Worm (Caenorhabditis elegans) whole organism, young adult: ENCODE measurements around the gene F43C9.1.

Experiments
- B0019.2 ChIP-seq: fragments of 200-800 bp; sonication (Bioruptor generic); conservative IDR thresholded peaks from 2 replicates; pipeline ENCODE4 v1.3.6; 2022; ENCODE audit warnings: missing genetic modification reagents, missing genetic modification characterization, missing compliant biosample characterization
- B0035.1 ChIP-seq: sonication (generic microtip); optimal IDR thresholded peaks from 2 replicates; lab custom pipeline; 2016; ENCODE audit warnings: missing genetic modification characterization, mild to moderate bottlenecking, missing compliant biosample characterization, missing genotype, missing genetic modification reagents
- C06A6.2 ChIP-seq: fragments of 200-800 bp; sonication (Bioruptor generic); conservative IDR thresholded peaks from 2 replicates; pipeline ENCODE4 v1.3.6; 2022; ENCODE audit warnings: missing genetic modification characterization, missing compliant biosample characterization
- C17E4.6 ChIP-seq: fragments of 200-800 bp; sonication (Bioruptor generic); IDR thresholded peaks from 2 replicates; pipeline ENCODE4 v1.3.6; 2022; ENCODE audit warnings: missing genetic modification reagents, missing genetic modification characterization, missing compliant biosample characterization
- F22D6.2 ChIP-seq: sonication (generic microtip); optimal IDR thresholded peaks from 2 replicates; lab custom pipeline; 2016; ENCODE audit warnings: mild to moderate bottlenecking, missing genetic modification characterization, missing compliant biosample characterization
- F39B2.1 ChIP-seq: fragments of 200-800 bp; sonication (Bioruptor generic); IDR thresholded peaks from 2 replicates; pipeline ENCODE4 v1.3.6; 2022; ENCODE audit warnings: missing genetic modification reagents, missing genetic modification characterization, missing compliant biosample characterization
- atf-7 ChIP-seq: sonication (generic microtip); optimal IDR thresholded peaks from 2 replicates; lab custom pipeline; 2017; ENCODE audit warnings: mild to moderate bottlenecking, missing genetic modification characterization, missing compliant biosample characterization
- attf-6 ChIP-seq: fragments of 200-800 bp; sonication (Bioruptor generic); IDR thresholded peaks from 2 replicates; pipeline ENCODE4 v1.3.6; 2022; ENCODE audit warnings: missing genetic modification reagents, missing genetic modification characterization, missing compliant biosample characterization
- cebp-1 ChIP-seq, 2 experiments: fragments of 200-800 bp in 1 of 2; sonication (Bioruptor generic) in 1 of 2; sonication (generic microtip) in 1 of 2; IDR thresholded peaks in 1 of 2; optimal IDR thresholded peaks in 1 of 2; 2 replicates each; pipeline versions ENCODE4 v1.3.6 to Lab custom; 2017 to 2022; ENCODE audit warnings: missing compliant biosample characterization in 2 of 2, missing genetic modification characterization in 2 of 2, mild to moderate bottlenecking in 1 of 2, missing genetic modification reagents in 1 of 2, moderate library complexity in 1 of 2
- ceh-27 ChIP-seq: fragments of 200-800 bp; sonication (Bioruptor generic); optimal IDR thresholded peaks from 2 replicates; lab custom pipeline; 2018; ENCODE audit warnings: mild to moderate bottlenecking, missing genetic modification characterization, moderate library complexity, missing compliant biosample characterization
- ceh-40 ChIP-seq: fragments of 200-800 bp; sonication (Bioruptor generic); IDR thresholded peaks from 2 replicates; pipeline ENCODE4 v1.3.6; 2022; ENCODE audit warnings: missing genetic modification characterization, missing compliant biosample characterization
- ceh-58 ChIP-seq: fragments of 200-800 bp; sonication (Bioruptor generic); IDR thresholded peaks from 2 replicates; pipeline ENCODE4 v1.3.6; 2022; ENCODE audit warnings: missing genetic modification characterization, missing compliant biosample characterization
- ceh-91 ChIP-seq: fragments of 200-800 bp; sonication (Bioruptor generic); IDR thresholded peaks from 2 replicates; pipeline ENCODE4 v1.3.6; 2022; ENCODE audit warnings: missing genetic modification reagents, missing genetic modification characterization, missing compliant biosample characterization
- dox-1 ChIP-seq: fragments of 200-800 bp; sonication (Bioruptor generic); IDR thresholded peaks from 2 replicates; pipeline ENCODE4 v1.3.6; 2022; ENCODE audit warnings: missing genetic modification reagents, missing genetic modification characterization, missing compliant biosample characterization
- dpl-1 ChIP-seq: fragments of 150-350 bp; optimal IDR thresholded peaks from 2 replicates; lab custom pipeline; 2014; ENCODE audit warnings: missing biosample characterization, missing genetic modification reagents, missing genetic modification characterization
- egl-44 ChIP-seq: fragments of 200-800 bp; sonication (Bioruptor generic); IDR thresholded peaks from 2 replicates; pipeline ENCODE4 v1.3.6; 2022; ENCODE audit warnings: missing genetic modification reagents, missing genetic modification characterization, missing compliant biosample characterization
- ekl-4 ChIP-seq: fragments of 200-800 bp; sonication (Bioruptor generic); IDR thresholded peaks from 2 replicates; pipeline ENCODE4 v1.3.6; 2022; ENCODE audit warnings: missing genetic modification reagents, missing genetic modification characterization, missing compliant biosample characterization
- ets-4 ChIP-seq: fragments of 200-800 bp; sonication (Bioruptor generic); optimal IDR thresholded peaks from 2 replicates; lab custom pipeline; 2018; ENCODE audit warnings: mild to moderate bottlenecking, missing genetic modification characterization, missing compliant biosample characterization
- fkh-3 ChIP-seq: sonication (generic microtip); optimal IDR thresholded peaks from 2 replicates; lab custom pipeline; 2016; ENCODE audit warnings: mild to moderate bottlenecking, missing genetic modification characterization, missing compliant biosample characterization
- hlh-26 ChIP-seq: fragments of 200-800 bp; sonication (Bioruptor generic); conservative IDR thresholded peaks from 2 replicates; pipeline ENCODE4 v1.3.6; 2022; ENCODE audit warnings: missing genetic modification reagents, missing genetic modification characterization, missing compliant biosample characterization
- hrde-1 ChIP-seq: sonication (generic microtip); optimal IDR thresholded peaks from 2 replicates; lab custom pipeline; 2016; ENCODE audit warnings: missing genetic modification characterization, mild to moderate bottlenecking, missing compliant biosample characterization, moderate library complexity, missing genotype, missing genetic modification reagents, borderline replicate concordance
- let-607 ChIP-seq, 2 experiments: fragments of 200-800 bp in 1 of 2; sonication (Bioruptor generic) in 1 of 2; sonication (generic microtip) in 1 of 2; optimal IDR thresholded peaks; 2 replicates each; lab custom pipeline; 2016 to 2018; ENCODE audit warnings: mild to moderate bottlenecking in 2 of 2, missing compliant biosample characterization in 2 of 2, missing genetic modification characterization in 2 of 2, moderate library complexity in 2 of 2, missing genotype in 1 of 2
- lin-26 ChIP-seq: fragments of 200-800 bp; sonication (Bioruptor generic); IDR thresholded peaks from 2 replicates; pipeline ENCODE4 v1.3.6; 2022; ENCODE audit warnings: missing genetic modification reagents, missing genetic modification characterization, missing compliant biosample characterization
- lin-40 ChIP-seq: sonication (generic microtip); optimal IDR thresholded peaks from 2 replicates; lab custom pipeline; 2016; ENCODE audit warnings: missing genetic modification characterization, mild to moderate bottlenecking, missing compliant biosample characterization, missing genotype, missing genetic modification reagents
- madf-10 ChIP-seq: sonication (generic microtip); optimal IDR thresholded peaks from 2 replicates; lab custom pipeline; 2016; ENCODE audit warnings: mild to moderate bottlenecking, missing genetic modification characterization, missing compliant biosample characterization
- mes-4 ChIP-seq: sonication (generic microtip); optimal IDR thresholded peaks from 2 replicates; lab custom pipeline; 2016; ENCODE audit warnings: missing genotype, missing genetic modification characterization, missing compliant biosample characterization
- nfya-2 ChIP-seq: fragments of 200-800 bp; sonication (Bioruptor generic); IDR thresholded peaks from 2 replicates; pipeline ENCODE4 v1.3.6; 2022; ENCODE audit warnings: missing genetic modification reagents, missing genetic modification characterization, missing compliant biosample characterization
- nhr-120 ChIP-seq: fragments of 200-800 bp; sonication (Bioruptor generic); IDR thresholded peaks from 2 replicates; pipeline ENCODE4 v1.3.6; 2022; ENCODE audit warnings: missing genetic modification characterization, missing compliant biosample characterization
- nhr-80 ChIP-seq: sonication (generic microtip); optimal IDR thresholded peaks from 2 replicates; lab custom pipeline; 2016; ENCODE audit warnings: missing genetic modification characterization, missing compliant biosample characterization
- rcor-1 ChIP-seq: fragments of 200-800 bp; sonication (Bioruptor generic); IDR thresholded peaks from 2 replicates; pipeline ENCODE4 v1.3.6; 2022; ENCODE audit warnings: missing genetic modification reagents, missing genetic modification characterization, missing compliant biosample characterization
- rpc-1 ChIP-seq, 2 experiments: fragments of 150-350 bp in 1 of 2; sonication (generic microtip) in 1 of 2; optimal IDR thresholded peaks; 2 replicates each; lab custom pipeline; 2014 to 2018; ENCODE audit warnings: missing biosample characterization in 1 of 2, missing genetic modification characterization in 1 of 2, missing genetic modification reagents in 1 of 2, missing genotype in 1 of 2
- sea-2 ChIP-seq: fragments of 200-800 bp; sonication (Bioruptor generic); IDR thresholded peaks from 2 replicates; pipeline ENCODE4 v1.3.6; 2022; ENCODE audit warnings: missing genetic modification characterization, missing compliant biosample characterization
- snpc-1.3 ChIP-seq: sonication (generic microtip); optimal IDR thresholded peaks from 2 replicates; lab custom pipeline; 2017; ENCODE audit warnings: missing genetic modification characterization, mild to moderate bottlenecking, missing compliant biosample characterization, antibody characterized with exemption, moderate library complexity, missing genotype, missing genetic modification reagents; ENCODE audit not compliant: insufficient read depth
- snpc-3.4 ChIP-seq: sonication (generic microtip); optimal IDR thresholded peaks from 2 replicates; lab custom pipeline; 2017; ENCODE audit warnings: missing genetic modification characterization, mild to moderate bottlenecking, missing compliant biosample characterization, antibody characterized with exemption, moderate library complexity, missing genotype, missing genetic modification reagents
- somi-1 ChIP-seq: fragments of 200-800 bp; sonication (Bioruptor generic); optimal IDR thresholded peaks from 2 replicates; lab custom pipeline; 2018; ENCODE audit warnings: mild to moderate bottlenecking, missing genetic modification characterization, missing compliant biosample characterization
- unc-62 ChIP-seq: fragments of 150-350 bp; optimal IDR thresholded peaks from 2 replicates; lab custom pipeline; 2014; ENCODE audit warnings: missing biosample characterization, missing genetic modification reagents, missing genetic modification characterization
- zfh-2 ChIP-seq: fragments of 200-800 bp; sonication (Bioruptor generic); conservative IDR thresholded peaks from 2 replicates; pipeline ENCODE4 v1.3.6; 2022; ENCODE audit warnings: missing genetic modification reagents, missing genetic modification characterization, missing compliant biosample characterization
- ztf-22 ChIP-seq: fragments of 200-800 bp; sonication (Bioruptor generic); optimal IDR thresholded peaks from 2 replicates; lab custom pipeline; 2018; ENCODE audit warnings: mild to moderate bottlenecking, missing genetic modification characterization, moderate library complexity, missing compliant biosample characterization
- ztf-26 ChIP-seq: sonication (generic microtip); optimal IDR thresholded peaks from 2 replicates; lab custom pipeline; 2017; ENCODE audit warnings: missing genetic modification characterization, missing compliant biosample characterization
- ztf-28 ChIP-seq: fragments of 200-800 bp; sonication (Bioruptor generic); IDR thresholded peaks from 2 replicates; pipeline ENCODE4 v1.3.6; 2022; ENCODE audit warnings: missing genetic modification reagents, missing genetic modification characterization, missing compliant biosample characterization

F43C9.1 gene

ce11 chrX:4818872-4819271 lies 25.8 kb downstream of the F43C9.1 start:
- TF ChIP-seq dox-1, result 0 out of 2 replicates have a peak, but pooled peaks have one; percentile 46
- TF ChIP-seq rcor-1 (GFP tag; lab: Robert Waterston, UW), result no peak
- TF ChIP-seq dpl-1 (GFP tag; lab: Kevin White, UChicago), result no peak
- no peak for TF ChIP-seq fkh-3 (tag; lab: Kevin White, UChicago)
- 0 out of 2 replicates have a peak, but pooled peaks have one; percentile 27 for TF ChIP-seq egl-44 (GFP tag; lab: Robert Waterston, UW)
- TF ChIP-seq zfh-2, result no peak
- TF ChIP-seq nhr-80 (tag; lab: Kevin White, UChicago), result peak; percentile 92
- no peak for TF ChIP-seq ztf-22 (GFP tag; lab: Kevin White, UChicago)
- no peak for TF ChIP-seq sea-2
- TF ChIP-seq attf-6 (GFP tag; lab: Robert Waterston, UW), result no peak
- TF ChIP-seq F22D6.2 (tag; lab: Kevin White, UChicago), result no peak

- TF ChIP-seq ceh-40 (GFP tag; lab: Robert Waterston, UW) (no peak), nhr-80 (tag; lab: Kevin White, UChicago) (peak; percentile 65), ceh-27 (GFP tag; lab: Kevin White, UChicago) (no peak), F39B2.1 (GFP tag; lab: Robert Waterston, UW) (no peak), atf-7 (peak; percentile 95), mes-4 (tag; lab: Kevin White, UChicago) (no peak)
Observed at ce11 chrX:4821602-4822001, 28.5 kb downstream of the F43C9.1 start.

ce11 chrX:4822262-4822661 lies 29.2 kb downstream of the F43C9.1 start, which contains the start of gene R08E3.1:
Gene R08E3.1, plus strand, starts transcription at chrX:4822647.
- no peak for TF ChIP-seq snpc-3.4 (tag; lab: Kevin White, UChicago)
- TF ChIP-seq ets-4 (GFP tag; lab: Kevin White, UChicago), result peak; percentile 3
- TF ChIP-seq nhr-80 (tag; lab: Kevin White, UChicago), result peak; percentile 75
- no peak for TF ChIP-seq ekl-4 (GFP tag; lab: Robert Waterston, UW)
- no peak for TF ChIP-seq lin-26 (GFP tag; lab: Robert Waterston, UW)

- TF ChIP-seq nfya-2 (GFP tag; lab: Robert Waterston, UW) (no peak), ceh-91 (GFP tag; lab: Robert Waterston, UW) (no peak), B0019.2 (GFP tag; lab: Robert Waterston, UW) (no peak), snpc-1.3 (no peak), hrde-1 (no peak), hlh-26 (no peak), let-607 (tag; optimal IDR thresholded peaks at IDR 0.05; lab: Kevin White, UChicago) (no peak), ceh-58 (no peak)
Observed at ce11 chrX:4840653-4841052, 47.6 kb downstream of the F43C9.1 start.

ce11 chrX:4842305-4842704 lies 49.2 kb downstream of the F43C9.1 start:
- TF ChIP-seq zfh-2 (peak; percentile 65; the same call in 1 of the 2 replicates), unc-62 (no peak), nhr-120 (GFP tag; lab: Robert Waterston, UW) (0 out of 2 replicates have a peak, but pooled peaks have one; percentile 63), C06A6.2 (no peak)

- TF ChIP-seq rpc-1 (optimal IDR thresholded peaks at IDR 0.05; lab: Kevin White, UChicago) (no peak), rpc-1 (tag; optimal IDR thresholded peaks at IDR 0.05; lab: Kevin White, UChicago) (no peak), ztf-26 (tag; lab: Kevin White, UChicago) (no peak), cebp-1 (GFP tag; IDR thresholded peaks at IDR 0.05; lab: Robert Waterston, UW) (no peak), cebp-1 (tag; optimal IDR thresholded peaks at IDR 0.05; lab: Kevin White, UChicago) (no peak), ztf-28 (GFP tag; lab: Robert Waterston, UW) (no peak), B0035.1 (tag; lab: Kevin White, UChicago) (no peak), dpl-1 (GFP tag; lab: Kevin White, UChicago) (no peak), ceh-58 (no peak), C17E4.6 (GFP tag; lab: Robert Waterston, UW) (no peak), madf-10 (tag; lab: Kevin White, UChicago) (no peak), ztf-22 (GFP tag; lab: Kevin White, UChicago) (no peak), somi-1 (GFP tag; lab: Kevin White, UChicago) (no peak), rcor-1 (GFP tag; lab: Robert Waterston, UW) (no peak), lin-40 (tag; lab: Kevin White, UChicago) (no peak), lin-26 (GFP tag; lab: Robert Waterston, UW) (no peak)
Observed at ce11 chrX:4844765-4845164, 51.7 kb downstream of the F43C9.1 start.
